Fruit fly (Drosophila melanogaster) whole organism, embryonic: ENCODE data around the gene solo.

Experiments used
- Ada2b ChIP-seq: fragments of 200-800 bp; sonication (Bioruptor generic); IDR thresholded peaks from 2 replicates; pipeline ENCODE4 v1.3.6; 2022; ENCODE audit warnings: missing biosample characterization, missing genetic modification characterization
- Aef1 ChIP-seq: fragments of 200-800 bp; sonication (Bioruptor generic); IDR thresholded peaks from 3 replicates; pipeline ENCODE4 v1.3.6; 2022; ENCODE audit warnings: missing biosample characterization, missing genetic modification characterization
- CG10267 ChIP-seq: fragments of 200-800 bp; sonication (Bioruptor generic); optimal IDR thresholded peaks from 2 replicates; lab custom pipeline; 2018; ENCODE audit warnings: missing biosample characterization, mild to moderate bottlenecking, missing genetic modification characterization, moderate library complexity
- CG1529 ChIP-seq: fragments of 200-800 bp; sonication (Bioruptor generic); optimal IDR thresholded peaks from 3 replicates; lab custom pipeline; 2018; ENCODE audit warnings: missing biosample characterization, missing genetic modification characterization
- CG1602 ChIP-seq: fragments of 200-800 bp; sonication (Bioruptor generic); optimal IDR thresholded peaks from 3 replicates; lab custom pipeline; 2016; ENCODE audit warnings: missing biosample characterization, missing genetic modification characterization
- CG17328 ChIP-seq: fragments of 200-800 bp; sonication (Bioruptor generic); IDR thresholded peaks from 2 replicates; pipeline ENCODE4 v1.3.6; 2022; ENCODE audit warnings: missing biosample characterization, missing genetic modification characterization
- CG17912 ChIP-seq: fragments of 200-800 bp; sonication (Bioruptor generic); optimal IDR thresholded peaks from 2 replicates; lab custom pipeline; 2018; ENCODE audit warnings: missing biosample characterization, mild to moderate bottlenecking, missing genetic modification characterization
- CG18262 ChIP-seq: fragments of 200-800 bp; optimal IDR thresholded peaks from 3 replicates; lab custom pipeline; 2019; ENCODE audit warnings: missing biosample characterization, mild to moderate bottlenecking, missing genetic modification characterization, moderate library complexity
- CG34224 ChIP-seq: fragments of 200-800 bp; sonication (Bioruptor generic); IDR thresholded peaks from 3 replicates; pipeline ENCODE4 v1.3.6; 2022; ENCODE audit warnings: missing biosample characterization, missing genetic modification characterization; ENCODE audit not compliant: partially characterized antibody
- CG3838 ChIP-seq: fragments of 200-800 bp; sonication (Bioruptor generic); optimal IDR thresholded peaks from 3 replicates; lab custom pipeline; 2016; ENCODE audit warnings: missing biosample characterization, missing genetic modification characterization
- CG4404 ChIP-seq: fragments of 200-800 bp; sonication (Bioruptor generic); IDR thresholded peaks from 2 replicates; pipeline ENCODE4 v1.3.6; 2022; ENCODE audit warnings: missing biosample characterization, missing genetic modification characterization
- CG4707 ChIP-seq: fragments of 200-800 bp; sonication (Bioruptor generic); optimal IDR thresholded peaks from 2 replicates; lab custom pipeline; 2018; ENCODE audit warnings: missing biosample characterization, mild to moderate bottlenecking, missing genetic modification characterization, moderate library complexity
- CG4820 ChIP-seq: fragments of 200-800 bp; sonication (Bioruptor generic); optimal IDR thresholded peaks from 3 replicates; lab custom pipeline; 2016; ENCODE audit warnings: missing biosample characterization, missing genetic modification characterization
- CG6654 ChIP-seq: fragments of 200-800 bp; sonication (Bioruptor generic); optimal IDR thresholded peaks from 2 replicates; lab custom pipeline; 2017; ENCODE audit warnings: missing biosample characterization, mild to moderate bottlenecking, missing genetic modification characterization
- CG7271 ChIP-seq: fragments of 200-800 bp; sonication (Bioruptor generic); optimal IDR thresholded peaks from 2 replicates; lab custom pipeline; 2018; ENCODE audit warnings: missing biosample characterization, mild to moderate bottlenecking, missing genetic modification characterization, moderate library complexity
- CG7839 ChIP-seq: fragments of 200-800 bp; sonication (Bioruptor generic); optimal IDR thresholded peaks from 3 replicates; lab custom pipeline; 2018; ENCODE audit warnings: missing biosample characterization, mild to moderate bottlenecking, missing genetic modification characterization, moderate library complexity
- CG8924 ChIP-seq: fragments of 200-800 bp; optimal IDR thresholded peaks from 3 replicates; lab custom pipeline; 2019; ENCODE audit warnings: missing biosample characterization, mild to moderate bottlenecking, missing genetic modification characterization, moderate library complexity
- Dfd ChIP-seq, 2 experiments: fragments of >200 bp; optimal IDR thresholded peaks; 2 replicates each; lab custom pipeline; 2017; ENCODE audit warnings: missing biosample characterization in 2 of 2, missing genetic modification characterization in 2 of 2
- Dp ChIP-seq: fragments of 200-800 bp; sonication (Bioruptor generic); optimal IDR thresholded peaks from 2 replicates; lab custom pipeline; 2018; ENCODE audit warnings: missing biosample characterization, mild to moderate bottlenecking, missing genetic modification characterization, moderate library complexity
- E2f2 ChIP-seq: fragments of 200-800 bp; sonication (Bioruptor generic); IDR thresholded peaks from 2 replicates; pipeline ENCODE4 v1.3.6; 2022; ENCODE audit warnings: missing biosample characterization, missing genetic modification characterization
- Ets65A ChIP-seq: fragments of 200-800 bp; sonication (Bioruptor generic); peaks from one replicate; lab custom pipeline; 2016; ENCODE audit warnings: missing biosample characterization, missing genetic modification characterization
- Hr3 ChIP-seq: fragments of 200-800 bp; sonication (Bioruptor generic); optimal IDR thresholded peaks from 3 replicates; lab custom pipeline; 2016; ENCODE audit warnings: missing biosample characterization, missing genetic modification characterization
- Hsf ChIP-seq: fragments of 200-800 bp; sonication (Bioruptor generic); optimal IDR thresholded peaks from 3 replicates; lab custom pipeline; 2016; ENCODE audit warnings: missing biosample characterization, missing genetic modification characterization
- Lhr ChIP-seq: fragments of 200-800 bp; sonication (Bioruptor generic); optimal IDR thresholded peaks from 3 replicates; lab custom pipeline; 2017; ENCODE audit warnings: mild to moderate bottlenecking, missing biosample characterization, missing genetic modification reagents, missing genetic modification characterization
- Lim3 ChIP-seq: fragments of 200-800 bp; sonication (Bioruptor generic); IDR thresholded peaks from 2 replicates; pipeline ENCODE4 v1.3.6; 2022; ENCODE audit warnings: missing biosample characterization, missing genetic modification characterization
- Mrtf ChIP-seq: fragments of 200-800 bp; sonication (Bioruptor generic); IDR thresholded peaks from 3 replicates; pipeline ENCODE4 v1.3.6; 2022; ENCODE audit warnings: missing biosample characterization, missing genetic modification characterization
- Myb ChIP-seq: fragments of 200-800 bp; sonication (Bioruptor generic); optimal IDR thresholded peaks from 2 replicates; lab custom pipeline; 2016; ENCODE audit warnings: missing biosample characterization, missing genetic modification characterization
- Nf-YB ChIP-seq: fragments of 200-800 bp; sonication (Bioruptor generic); optimal IDR thresholded peaks from 3 replicates; lab custom pipeline; 2019; ENCODE audit warnings: missing biosample characterization, mild to moderate bottlenecking, missing genetic modification characterization, moderate library complexity
- Oli ChIP-seq: fragments of 200-800 bp; sonication (Bioruptor generic); optimal IDR thresholded peaks from 2 replicates; lab custom pipeline; 2018; ENCODE audit warnings: missing biosample characterization, mild to moderate bottlenecking, missing genetic modification characterization, moderate library complexity
- Ravus ChIP-seq: fragments of 200-800 bp; sonication (Bioruptor generic); IDR thresholded peaks from 2 replicates; pipeline ENCODE4 v1.3.6; 2022; ENCODE audit warnings: missing biosample characterization, missing genetic modification characterization
- Rfx ChIP-seq: fragments of 200-800 bp; sonication (Bioruptor generic); IDR thresholded peaks from 2 replicates; pipeline ENCODE4 v1.3.6; 2022; ENCODE audit warnings: missing biosample characterization, missing genetic modification characterization
- Xbp1 ChIP-seq: fragments of 200-800 bp; sonication (Bioruptor generic); optimal IDR thresholded peaks from 3 replicates; lab custom pipeline; 2016; ENCODE audit warnings: missing biosample characterization, mild to moderate bottlenecking, missing genetic modification characterization
- ase ChIP-seq: fragments of 200-800 bp; sonication (Bioruptor generic); IDR thresholded peaks from 3 replicates; pipeline ENCODE4 v1.3.6; 2022; ENCODE audit warnings: missing biosample characterization, missing genetic modification characterization
- fru ChIP-seq: fragments of >200 bp; optimal IDR thresholded peaks from 2 replicates; lab custom pipeline; 2017
- grn ChIP-seq: fragments of 200-800 bp; sonication (Bioruptor generic); optimal IDR thresholded peaks from 3 replicates; lab custom pipeline; 2017; ENCODE audit warnings: missing biosample characterization, missing genetic modification characterization
- h ChIP-seq: fragments of >200 bp; optimal IDR thresholded peaks from 2 replicates; lab custom pipeline; 2017
- ind ChIP-seq: fragments of 200-800 bp; sonication (Bioruptor generic); optimal IDR thresholded peaks from 3 replicates; lab custom pipeline; 2016; ENCODE audit warnings: missing biosample characterization, missing genetic modification characterization
- lab ChIP-seq: fragments of 200-800 bp; sonication (Bioruptor generic); optimal IDR thresholded peaks from 3 replicates; lab custom pipeline; 2017; ENCODE audit warnings: missing biosample characterization, missing genetic modification characterization, mild to moderate bottlenecking, moderate library complexity, missing genetic modification reagents
- lilli ChIP-seq: fragments of 200-800 bp; sonication (Bioruptor generic); optimal IDR thresholded peaks from 3 replicates; lab custom pipeline; 2016; ENCODE audit warnings: missing biosample characterization, missing genetic modification characterization
- oc ChIP-seq: fragments of 200-800 bp; sonication (Bioruptor generic); optimal IDR thresholded peaks from 2 replicates; lab custom pipeline; 2018; ENCODE audit warnings: missing biosample characterization, mild to moderate bottlenecking, missing genetic modification characterization, moderate library complexity
- p53 ChIP-seq: fragments of 200-800 bp; sonication (Bioruptor generic); optimal IDR thresholded peaks from 2 replicates; lab custom pipeline; 2016; ENCODE audit warnings: missing biosample characterization, missing genetic modification characterization
- peb ChIP-seq: fragments of 200-800 bp; sonication (Bioruptor generic); IDR thresholded peaks from 2 replicates; pipeline ENCODE4 v1.3.6; 2022; ENCODE audit warnings: missing biosample characterization, missing genetic modification characterization
- salm ChIP-seq: fragments of 200-800 bp; sonication (Bioruptor generic); optimal IDR thresholded peaks from 2 replicates; lab custom pipeline; 2018; ENCODE audit warnings: missing biosample characterization, mild to moderate bottlenecking, missing genetic modification characterization
- sc ChIP-seq, 3 experiments: fragments of >200 bp in 2 of 3; fragments of 200-800 bp in 1 of 3; sonication (Bioruptor generic) in 1 of 3; optimal IDR thresholded peaks; 2 replicates in 2 of 3; 3 replicates in 1 of 3; lab custom pipeline; 2017; ENCODE audit warnings: mild to moderate bottlenecking in 1 of 3, missing biosample characterization in 1 of 3, missing genetic modification characterization in 1 of 3, missing genetic modification reagents in 1 of 3
- sr ChIP-seq: fragments of 200-800 bp; sonication (Bioruptor generic); IDR thresholded peaks from 3 replicates; pipeline ENCODE4 v1.3.6; 2022; ENCODE audit warnings: missing biosample characterization, missing genetic modification characterization
- tup ChIP-seq: fragments of 200-800 bp; sonication (Bioruptor generic); optimal IDR thresholded peaks from 2 replicates; lab custom pipeline; 2016; ENCODE audit warnings: missing biosample characterization, mild to moderate bottlenecking, missing genetic modification characterization, moderate library complexity
- usp ChIP-seq: fragments of >200 bp; optimal IDR thresholded peaks from 2 replicates; lab custom pipeline; 2017; ENCODE audit warnings: missing biosample characterization, missing genetic modification characterization
- vnd ChIP-seq: fragments of 200-800 bp; sonication (Bioruptor generic); IDR thresholded peaks from 3 replicates; pipeline ENCODE4 v1.3.6; 2022; ENCODE audit warnings: missing biosample characterization, missing genetic modification characterization; ENCODE audit not compliant: partially characterized antibody
- wor ChIP-seq: fragments of 200-800 bp; sonication (Bioruptor generic); IDR thresholded peaks from 2 replicates; pipeline ENCODE4 v1.3.6; 2022; ENCODE audit warnings: missing biosample characterization, missing genetic modification characterization
- yki ChIP-seq: fragments of >200 bp; optimal IDR thresholded peaks from 3 replicates; lab custom pipeline; 2018

The solo gene

DNA sequence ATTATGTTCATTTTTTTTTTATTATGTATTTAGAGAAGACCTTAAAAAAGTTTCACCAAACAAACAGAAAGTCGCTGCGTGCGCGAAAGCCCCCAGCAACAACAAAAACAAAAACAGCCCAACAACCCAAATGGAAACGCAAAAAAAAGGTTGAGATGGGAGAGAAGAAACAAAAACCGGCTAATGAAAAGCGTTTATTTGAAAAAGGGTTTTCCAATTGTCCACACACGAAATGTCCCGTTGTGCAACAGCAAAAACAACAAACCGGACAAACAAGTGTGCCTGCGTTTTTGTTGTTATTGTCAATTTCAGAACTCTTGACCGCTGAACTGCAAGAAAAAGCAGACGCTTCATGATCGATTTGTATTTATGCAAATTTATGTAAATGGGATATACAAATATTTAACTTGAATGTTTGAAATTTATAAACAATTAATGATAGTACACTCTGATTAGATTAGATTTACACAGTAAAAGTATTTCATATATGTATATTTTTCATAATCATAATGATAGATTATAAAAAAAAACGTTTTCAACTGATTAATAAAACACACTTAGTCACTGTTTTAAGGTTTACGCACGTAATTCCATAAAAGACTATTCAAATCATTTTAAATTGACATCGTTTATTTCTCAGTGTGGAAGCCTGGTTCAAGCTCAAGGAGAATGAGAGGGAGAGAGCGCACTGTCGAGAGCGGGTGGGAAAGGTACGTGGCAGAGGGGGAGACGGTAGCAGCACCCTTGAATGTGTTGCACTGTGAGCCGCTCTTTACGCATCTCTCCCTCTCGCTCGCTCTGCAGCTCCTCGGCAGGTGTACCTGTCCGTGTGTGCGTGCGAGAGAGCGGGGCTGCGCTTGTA lies 4.9 kb upstream of the solo start (continued):
- TF ChIP-seq Dfd (GFP tag; optimal IDR thresholded peaks at IDR 0.05; lab: Kevin White, UChicago) (no peak), CG6654 (GFP tag; lab: Kevin White, UChicago) (peak; percentile 44), Hr3 (GFP tag; lab: Kevin White, UChicago) (peak; percentile 76), CG10267 (tag; lab: Kevin White, UChicago) (peak; percentile 85), CG34224 (GFP tag; lab: Robert Waterston, UW) (no peak), CG4404 (peak; percentile 58), Lim3 (GFP tag; lab: Robert Waterston, UW) (no peak), oc (peak; percentile 63), Rfx (GFP tag; lab: Robert Waterston, UW) (peak; percentile 64), tup (GFP tag; lab: Kevin White, UChicago) (no peak), vnd (GFP tag; lab: Robert Waterston, UW) (no peak), Dp (GFP tag; lab: Kevin White, UChicago) (no peak), h (lab: Kevin White, UChicago) (no peak), grn (GFP tag; lab: Kevin White, UChicago) (peak; percentile 6), CG18262 (tag; lab: Kevin White, UChicago) (peak; percentile 92), Ravus (GFP tag; lab: Robert Waterston, UW) (peak; percentile 10; the same call in 1 of the 2 replicates), Hsf (peak; percentile 46), yki (peak; percentile 67), Ets65A (GFP tag; lab: Kevin White, UChicago) (peak; percentile 89), fru (lab: Kevin White, UChicago) (no peak), Nf-YB (GFP tag; lab: Kevin White, UChicago) (peak; percentile 71), CG7839 (tag; lab: Kevin White, UChicago) (peak; percentile 89), lilli (peak; percentile 48), CG1529 (peak; percentile 65), CG3838 (GFP tag; lab: Kevin White, UChicago) (no peak), Xbp1 (GFP tag; lab: Kevin White, UChicago) (peak; percentile 73), Ada2b (GFP tag; lab: Robert Waterston, UW) (peak; percentile 67; the same call in 1 of the 2 replicates), peb (GFP tag; lab: Robert Waterston, UW) (peak; percentile 54), E2f2 (peak; percentile 37; the same call in 1 of the 2 replicates), ase (GFP tag; lab: Robert Waterston, UW) (peak; percentile 77; the same call in 1 of the 3 replicates), Oli (tag; lab: Kevin White, UChicago) (peak; percentile 74), sc (optimal IDR thresholded peaks at IDR 0.05; lab: Kevin White, UChicago) (no peak), sc (GFP tag; optimal IDR thresholded peaks at IDR 0.05; lab: Kevin White, UChicago) (peak; percentile 62), CG8924 (tag; lab: Kevin White, UChicago) (peak; percentile 65), Mrtf (GFP tag; lab: Robert Waterston, UW) (peak; percentile 68; the same call in 2 of the 3 replicates), usp (GFP tag; lab: Kevin White, UChicago) (no peak), Aef1 (peak; percentile 59; the same call in 2 of the 3 replicates), CG17912 (GFP tag; lab: Kevin White, UChicago) (no peak), Myb (GFP tag; lab: Kevin White, UChicago) (no peak), p53 (GFP tag; lab: Kevin White, UChicago) (no peak), CG1602 (GFP tag; lab: Kevin White, UChicago) (peak; percentile 69), salm (peak; percentile 58), wor (GFP tag; lab: Robert Waterston, UW) (peak; percentile 59), sr (GFP tag; lab: Robert Waterston, UW) (no peak; the same call in 2 of the 3 replicates), ind (GFP tag; lab: Kevin White, UChicago) (peak; percentile 72), Lhr (GFP tag; lab: Kevin White, UChicago) (peak; percentile 29), lab (peak; percentile 72), CG4820 (peak; percentile 74), CG17328 (GFP tag; lab: Robert Waterston, UW) (peak; percentile 76), CG4707 (GFP tag; lab: Kevin White, UChicago) (peak; percentile 14), CG7271 (tag; lab: Kevin White, UChicago) (peak; percentile 44)
